Worm (Caenorhabditis elegans): Measurements from ENCODE around the gene eif-2Bdelta.
A peak's percentile ranks its signal among the peaks of the same experiment; 100 is the strongest.

The eif-2Bdelta gene

DNA sequence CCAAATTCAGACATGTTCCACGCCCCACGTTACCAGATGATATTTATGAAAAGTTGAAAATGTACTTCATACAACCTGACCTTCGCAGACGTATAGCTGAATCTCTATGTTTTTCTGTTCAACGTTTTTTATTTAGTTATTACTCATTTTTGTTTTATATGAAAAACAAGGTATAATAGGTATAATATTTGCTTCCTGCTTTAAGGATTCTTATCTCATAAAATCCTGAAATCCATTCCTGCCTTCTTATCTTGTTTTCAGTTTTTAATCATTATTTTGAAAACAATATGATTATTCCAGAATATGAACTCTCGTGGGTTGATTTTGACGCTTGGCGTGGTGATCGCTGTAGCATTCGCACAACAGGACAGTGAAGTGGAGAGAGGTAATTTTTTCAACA lies 41.9 kb upstream of the eif-2Bdelta start, which contains the start of gene flp-6:
Gene flp-6, plus strand, starts transcription at position 301 of the 400 bp plus-strand sequence.
- TF ChIP-seq unc-62 (GFP tag; optimal IDR thresholded peaks at IDR 0.05 in 1 of 2) (no peak), unc-62 (tag; optimal IDR thresholded peaks at IDR 0.05) (no peak), nhr-25 (tag; optimal IDR thresholded peaks at IDR 0.05; ENCODE audit: borderline replicate concordance, insufficient read depth) (no peak), zfp-3 (GFP tag; conservative IDR thresholded peaks at IDR 0.05) (no peak), F37D6.2 (tag; optimal IDR thresholded peaks at IDR 0.05) (no peak), mep-1 (tag; optimal IDR thresholded peaks at IDR 0.05) (no peak), Y5F2A.4 (GFP tag; optimal IDR thresholded peaks at IDR 0.05) (no peak), dmd-6 (GFP tag; IDR thresholded peaks at IDR 0.05) (no peak), gei-8 (GFP tag; optimal IDR thresholded peaks at IDR 0.05) (no peak), daf-16 (GFP tag; optimal IDR thresholded peaks at IDR 0.05) (no peak), daf-16 (tag; optimal IDR thresholded peaks at IDR 0.05) (no peak), lin-38 (GFP tag; IDR thresholded peaks at IDR 0.05) (no peak), spr-1 (tag; optimal IDR thresholded peaks at IDR 0.05) (no peak), F44E2.7 (GFP tag; IDR thresholded peaks at IDR 0.05) (no peak), T20F7.1 (GFP tag; optimal IDR thresholded peaks at IDR 0.05) (no peak), lsy-2 (tag; optimal IDR thresholded peaks at IDR 0.05) (no peak), nhr-111 (GFP tag; optimal IDR thresholded peaks at IDR 0.05) (no peak), nhr-237 (tag; optimal IDR thresholded peaks at IDR 0.05) (no peak), lim-7 (GFP tag; IDR thresholded peaks at IDR 0.05) (no peak), ztf-7 (tag; optimal IDR thresholded peaks at IDR 0.05) (no peak)

DNA sequence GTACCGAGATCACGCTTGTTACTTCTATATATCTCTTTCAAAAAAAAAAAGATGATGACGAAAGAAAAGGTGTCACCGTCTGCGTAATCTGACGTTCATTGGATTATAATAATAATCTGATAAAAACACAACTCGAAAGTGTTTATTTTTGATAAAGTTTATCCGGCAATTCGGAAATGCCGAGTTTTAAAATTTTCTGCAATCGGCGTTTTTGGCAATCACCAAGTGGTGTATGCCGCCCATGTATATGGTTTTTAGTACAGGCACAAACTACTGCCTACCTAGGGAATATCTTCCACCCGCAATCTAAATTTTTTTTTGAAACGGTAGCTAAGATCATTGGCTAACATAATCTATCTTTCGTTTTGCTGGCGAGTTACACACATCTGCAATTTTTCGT lies 39.7 kb upstream of the eif-2Bdelta start:
- TF ChIP-seq ces-1 (GFP tag; optimal IDR thresholded peaks at IDR 0.05) (no peak), spr-1 (tag; optimal IDR thresholded peaks at IDR 0.05) (no peak), aly-2 (tag; optimal IDR thresholded peaks at IDR 0.05) (no peak), hlh-11 (tag; optimal IDR thresholded peaks at IDR 0.05) (no peak), gei-8 (GFP tag; optimal IDR thresholded peaks at IDR 0.05) (no peak), daf-16 (GFP tag; optimal IDR thresholded peaks at IDR 0.05) (no peak), daf-16 (tag; optimal IDR thresholded peaks at IDR 0.05) (no peak), attf-4 (tag; optimal IDR thresholded peaks at IDR 0.05) (no peak), dmd-8 (GFP tag; IDR thresholded peaks at IDR 0.05) (no peak), F26F4.8 (GFP tag; conservative IDR thresholded peaks at IDR 0.05) (no peak), F10B5.3 (tag; optimal IDR thresholded peaks at IDR 0.05) (no peak), aha-1 (tag) (no peak), ceh-44 (GFP tag; IDR thresholded peaks at IDR 0.05) (no peak), ctbp-1 (GFP tag; IDR thresholded peaks at IDR 0.05) (no peak), nhr-11 (tag; optimal IDR thresholded peaks at IDR 0.05) (no peak)

DNA sequence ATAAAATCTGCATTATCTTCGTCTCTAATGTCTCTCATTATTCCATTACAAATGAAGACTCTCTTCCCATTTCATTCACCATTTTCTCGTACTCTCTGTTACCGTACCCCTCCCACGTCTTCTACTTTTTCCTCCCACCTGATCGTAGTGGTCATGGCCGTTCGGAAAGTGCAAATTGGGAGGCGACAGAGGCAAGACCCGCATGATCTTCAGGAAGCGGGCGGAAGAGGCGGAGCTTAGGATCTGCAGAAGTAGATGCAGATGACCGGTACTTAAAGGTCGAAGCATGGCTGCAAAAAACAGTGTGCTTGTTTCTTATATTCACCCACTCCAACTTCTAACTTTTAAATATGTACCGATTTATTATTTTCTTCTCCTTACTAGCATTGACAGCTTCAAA lies 35.8 kb upstream of the eif-2Bdelta start, which contains the start of gene nas-3:
Gene nas-3, plus strand, starts transcription at position 301 of the 400 bp plus-strand sequence.
- TF ChIP-seq mxl-3 (GFP tag; optimal IDR thresholded peaks at IDR 0.05) (no peak), unc-62 (GFP tag; optimal IDR thresholded peaks at IDR 0.05 in 1 of 2) (peak in 1 of 2 experiments; percentile 46), unc-62 (tag; optimal IDR thresholded peaks at IDR 0.05) (no peak)

DNA sequence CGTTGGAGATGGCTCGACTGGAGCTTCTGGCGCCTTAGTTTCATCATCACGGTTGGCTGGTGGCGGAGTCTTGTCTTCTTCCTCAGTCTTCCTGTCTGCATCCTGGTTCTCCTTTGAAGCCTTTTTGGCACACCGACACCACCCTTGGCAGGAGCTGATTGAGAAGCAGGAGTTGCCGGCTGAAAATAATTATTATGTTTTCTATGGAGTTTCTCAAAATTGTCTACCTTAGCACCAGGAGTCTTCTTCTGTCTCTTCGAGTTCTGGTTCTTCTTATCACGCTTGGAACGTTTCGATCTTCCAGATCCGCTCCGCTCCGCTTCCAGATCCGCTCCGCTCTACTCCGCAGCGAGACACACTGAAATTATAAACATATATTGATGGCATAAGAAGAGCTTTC lies 33.1 kb upstream of the eif-2Bdelta start, which contains the start of gene K06A4.6:
Gene K06A4.6, minus strand, starts transcription at position 101 of the 400 bp plus-strand sequence.
- TF ChIP-seq lir-3 (tag; optimal IDR thresholded peaks at IDR 0.05) (no peak), aha-1 (tag) (peak; percentile 43), set-16 (GFP tag; IDR thresholded peaks at IDR 0.05) (peak; percentile 43; the same call in 1 of the 2 replicates)

DNA sequence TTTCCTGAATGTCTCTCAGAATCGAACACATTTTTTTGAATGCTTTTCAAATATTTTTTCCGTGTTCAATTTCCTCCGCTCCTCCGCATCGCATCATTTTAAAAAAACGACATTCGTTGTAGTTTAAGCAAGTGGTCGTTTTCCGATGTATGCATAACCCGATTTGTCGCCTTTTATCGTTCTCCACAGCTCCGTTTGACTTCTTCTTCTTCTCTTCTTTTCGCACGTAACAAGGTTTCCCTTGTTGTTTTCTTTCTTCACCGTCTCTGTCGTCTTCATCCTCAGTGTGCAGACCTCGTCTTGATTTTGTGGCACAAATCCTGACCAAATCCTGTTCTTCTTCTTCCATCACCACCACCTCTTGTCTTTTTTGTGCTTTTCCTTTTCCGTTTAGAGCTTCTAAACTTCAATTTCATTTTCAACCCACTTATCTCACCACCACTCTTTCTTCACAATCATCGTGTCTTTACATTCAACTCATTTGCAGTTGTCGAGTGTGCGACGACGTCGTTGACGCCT lies 29.8 kb upstream of the eif-2Bdelta start, which contains the start of gene K06A4.2:
Gene K06A4.2, plus strand, starts transcription at position 469 of the 519 bp plus-strand sequence.
- TF ChIP-seq ctbp-1 (GFP tag; IDR thresholded peaks at IDR 0.05) (0 out of 2 replicates have a peak, but pooled peaks have one; percentile 19), ces-1 (GFP tag; optimal IDR thresholded peaks at IDR 0.05) (peak; percentile 62), fos-1 (tag; optimal IDR thresholded peaks at IDR 0.05) (no peak), fkh-10 (GFP tag; optimal IDR thresholded peaks at IDR 0.05) (peak; percentile 93)
